Worm (Caenorhabditis elegans): ENCODE measurements around the gene F09C12.8.

- TF ChIP-seq W03F9.2 (tag; optimal IDR thresholded peaks at IDR 0.05): no peak
- no peak for TF ChIP-seq him-1 (tag; optimal IDR thresholded peaks at IDR 0.05)
- no peak for TF ChIP-seq dao-5 (tag; optimal IDR thresholded peaks at IDR 0.05)
Measured at ce11 chrII:5150829-5151228, 38.6 kb downstream of the F09C12.8 start, which contains the start of gene srb-16.

Measured in whole organism, L4/young adult.